Worm (Caenorhabditis elegans) whole organism, mixed stage, embryonic: ENCODE measurements around the gene ragc-1.

Experiments
- bed-3 ChIP-seq: fragments of 200-800 bp; sonication (Bioruptor generic); optimal IDR thresholded peaks from 3 replicates; lab custom pipeline; 2018; ENCODE audit warnings: mild to moderate bottlenecking, missing genetic modification characterization, moderate library complexity, missing compliant biosample characterization
- ces-1 ChIP-seq: fragments of 150-350 bp; optimal IDR thresholded peaks from 2 replicates; lab custom pipeline; 2014; ENCODE audit warnings: missing biosample characterization, missing genetic modification reagents, missing genetic modification characterization
- cnd-1 ChIP-seq: fragments of 200-800 bp; sonication (Bioruptor generic); optimal IDR thresholded peaks from 2 replicates; lab custom pipeline; 2018; ENCODE audit warnings: mild to moderate bottlenecking, missing genetic modification characterization, missing compliant biosample characterization
- elt-3 ChIP-seq: fragments of 150-350 bp; optimal IDR thresholded peaks from 2 replicates; lab custom pipeline; 2014; ENCODE audit warnings: missing biosample characterization, missing genetic modification characterization
- lin-13 ChIP-seq: fragments of 150-350 bp; optimal IDR thresholded peaks from 2 replicates; lab custom pipeline; 2014; ENCODE audit warnings: missing biosample characterization, missing genetic modification characterization
- mep-1 ChIP-seq: fragments of 150-350 bp; optimal IDR thresholded peaks from 2 replicates; lab custom pipeline; 2017; ENCODE audit warnings: missing biosample characterization, missing genetic modification reagents, missing genetic modification characterization, inconsistent platforms
- nhr-12 ChIP-seq: fragments of 150-350 bp; optimal IDR thresholded peaks from 2 replicates; lab custom pipeline; 2014; ENCODE audit warnings: missing biosample characterization, missing genetic modification characterization
- nhr-237 ChIP-seq: fragments of 150-350 bp; optimal IDR thresholded peaks from 2 replicates; lab custom pipeline; 2014; ENCODE audit warnings: missing biosample characterization, missing genetic modification characterization
- nhr-28 ChIP-seq: fragments of 150-350 bp; optimal IDR thresholded peaks from 2 replicates; lab custom pipeline; 2014; ENCODE audit warnings: missing biosample characterization, missing genetic modification characterization
- pha-4 ChIP-seq: fragments of 150-350 bp; optimal IDR thresholded peaks from 2 replicates; lab custom pipeline; 2018; ENCODE audit warnings: missing biosample characterization, missing genetic modification reagents, missing genetic modification characterization
- snpc-4 ChIP-seq: fragments of 150-350 bp; optimal IDR thresholded peaks from 2 replicates; lab custom pipeline; 2014; ENCODE audit warnings: missing biosample characterization, missing genetic modification characterization
- unc-62 ChIP-seq: fragments of 150-350 bp; optimal IDR thresholded peaks from 2 replicates; lab custom pipeline; 2014; ENCODE audit warnings: missing biosample characterization, missing genetic modification reagents, missing genetic modification characterization
- ztf-11 ChIP-seq: fragments of 150-350 bp; optimal IDR thresholded peaks from 2 replicates; lab custom pipeline; 2014; ENCODE audit warnings: missing biosample characterization, missing genetic modification characterization

DNA sequence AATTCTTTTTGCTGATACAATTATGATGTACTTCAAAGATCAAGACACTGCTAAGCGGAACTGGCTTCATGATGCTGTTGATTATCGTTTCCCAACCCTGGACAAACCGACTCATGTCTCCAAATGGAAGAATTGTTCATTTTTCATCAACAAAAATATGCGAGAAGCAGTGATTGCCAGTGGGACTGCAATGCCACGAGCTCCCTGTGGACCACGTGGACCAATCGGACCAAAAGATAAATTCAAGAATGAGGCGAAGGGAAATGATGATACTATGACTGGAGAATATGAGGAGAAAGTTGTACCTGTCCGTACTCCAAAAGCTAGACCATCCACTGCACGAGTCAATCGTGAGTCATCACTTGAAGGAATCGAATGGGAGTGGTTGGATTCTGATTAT lies 18.2 kb downstream of the ragc-1 start:
- no peak for TF ChIP-seq mep-1 (tag; lab: Kevin White, UChicago)
- TF ChIP-seq cnd-1, result no peak
- no peak for TF ChIP-seq nhr-237 (tag; lab: Kevin White, UChicago)
- no peak for TF ChIP-seq ztf-11 (tag; lab: Kevin White, UChicago)
- TF ChIP-seq snpc-4, result no peak
- TF ChIP-seq unc-62 (GFP tag; lab: Kevin White, UChicago), result no peak
- no peak for TF ChIP-seq pha-4 (tag; lab: Kevin White, UChicago)
- no peak for TF ChIP-seq nhr-28 (tag; lab: Kevin White, UChicago)
- TF ChIP-seq ces-1 (GFP tag; lab: Kevin White, UChicago), result no peak
- TF ChIP-seq elt-3 (tag; lab: Kevin White, UChicago), result no peak
- no peak for TF ChIP-seq lin-13 (tag; lab: Kevin White, UChicago)
- TF ChIP-seq bed-3, result no peak
- TF ChIP-seq nhr-12 (tag; lab: Kevin White, UChicago), result no peak
